Fruit fly (Drosophila melanogaster): Measurements from ENCODE around the gene pigeon.

dm6 chr2L:19164933-19165813 lies 20.7 kb upstream of the pigeon start:
- TF ChIP-seq CG13296 (GFP tag; optimal IDR thresholded peaks at IDR 0.05) (peak; percentile 95), CG14860 (GFP tag; IDR thresholded peaks at IDR 0.05; ENCODE audit: partially characterized antibody) (no peak), Mad (GFP tag; optimal IDR thresholded peaks at IDR 0.05) (peak; percentile 95), Drgx (GFP tag; IDR thresholded peaks at IDR 0.05) (peak; percentile 98)
